Worm (Caenorhabditis elegans): ENCODE results near the gene nonu-1.

- TF ChIP-seq ama-1 (optimal IDR thresholded peaks at IDR 0.05) (no peak), pes-1 (GFP tag; IDR thresholded peaks at IDR 0.05) (no peak), hmg-4 (GFP tag; optimal IDR thresholded peaks at IDR 0.05) (peak; percentile 35), F13C5.2 (tag; optimal IDR thresholded peaks at IDR 0.05) (no peak), scrt-1 (GFP tag; IDR thresholded peaks at IDR 0.05) (no peak), tbx-37 (GFP tag; conservative IDR thresholded peaks at IDR 0.05) (no peak), ets-7 (tag; optimal IDR thresholded peaks at IDR 0.05) (no peak)
Observed at ce11 chrIII:4878281-4878680, 28.6 kb upstream of the nonu-1 start, which contains the start of the genes tost-1 and arx-6.

Data from whole organism, early embryonic.